Worm (Caenorhabditis elegans): ENCODE results near the gene wee-1.1.

DNA sequence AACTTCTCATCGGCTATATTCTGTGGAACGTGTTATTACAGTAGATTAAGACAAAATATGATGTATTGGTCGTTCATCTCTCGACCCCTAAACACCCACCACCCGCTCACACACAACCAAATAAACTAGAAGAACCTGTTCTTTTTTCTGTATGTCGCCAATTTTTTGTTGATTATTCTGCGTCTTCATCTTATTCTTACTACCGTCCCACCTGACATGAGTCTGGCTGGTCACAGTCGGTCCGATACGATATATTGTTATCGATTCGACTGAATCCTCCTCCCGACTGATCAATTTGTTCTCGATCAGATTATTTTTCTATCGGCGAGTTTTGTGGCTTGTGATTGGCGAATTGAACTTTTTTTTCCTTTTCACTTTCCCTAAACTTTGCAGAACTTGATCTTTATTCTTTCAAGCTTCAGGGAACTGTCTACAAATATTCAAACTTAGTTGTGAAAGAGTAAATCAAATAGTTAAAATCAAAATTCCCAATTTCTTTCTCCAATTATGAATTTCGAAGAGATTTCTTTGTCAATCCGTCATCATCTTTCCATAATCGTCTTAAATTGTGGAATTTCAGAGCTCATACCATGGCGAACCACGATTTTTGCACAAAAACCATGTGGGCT, 28.3 kb downstream of the wee-1.1 start, which contains the start of gene F35H8.2:
- TF ChIP-seq Y67H2A.10 (GFP tag; conservative IDR thresholded peaks at IDR 0.05) (no peak), F33H1.4 (GFP tag; IDR thresholded peaks at IDR 0.05) (no peak), let-607 (tag; optimal IDR thresholded peaks at IDR 0.05) (no peak), Y53F4B.3 (GFP tag; IDR thresholded peaks at IDR 0.05) (no peak), egrh-3 (GFP tag; IDR thresholded peaks at IDR 0.05) (no peak), unc-62 (GFP tag; optimal IDR thresholded peaks at IDR 0.05) (no peak), T07F8.4 (tag; optimal IDR thresholded peaks at IDR 0.05) (no peak), ceh-100 (GFP tag; IDR thresholded peaks at IDR 0.05) (no peak), efl-1 (GFP tag; optimal IDR thresholded peaks at IDR 0.05) (no peak), ama-1 (optimal IDR thresholded peaks at IDR 0.05) (no peak), ama-1 (GFP tag; optimal IDR thresholded peaks at IDR 0.05) (no peak), Y53G8AR.9 (GFP tag; conservative IDR thresholded peaks at IDR 0.05) (no peak), rpc-1 (optimal IDR thresholded peaks at IDR 0.05) (no peak), rpc-1 (tag; optimal IDR thresholded peaks at IDR 0.05) (no peak)
